Worm (Caenorhabditis elegans) whole organism, midembryonic: Measurements from ENCODE around the gene C43H6.12.

Source experiments
- flt-1 ChIP-seq: fragments of 200-800 bp; sonication (Bioruptor generic); IDR thresholded peaks from 2 replicates; pipeline ENCODE4 v1.3.6; 2022; ENCODE audit warnings: missing genetic modification characterization, missing compliant biosample characterization
- ztf-29 ChIP-seq: fragments of 200-800 bp; sonication (Bioruptor generic); IDR thresholded peaks from 2 replicates; pipeline ENCODE4 v1.3.6; 2022; ENCODE audit warnings: missing genetic modification reagents, missing genetic modification characterization, missing compliant biosample characterization

- TF ChIP-seq ztf-29 (GFP tag; lab: Robert Waterston, UW) (no peak), flt-1 (no peak)
Measured at ce11 chrX:2456141-2456540, 46.7 kb downstream of the C43H6.12 start.
